Worm (Caenorhabditis elegans) whole organism, L1 larva: ENCODE results near the gene aqp-12.

ENCODE experiments used
- C34B4.2 ChIP-seq: sonication (generic microtip); optimal IDR thresholded peaks from 2 replicates; lab custom pipeline; 2017; ENCODE audit warnings: mild to moderate bottlenecking, missing genetic modification characterization, missing compliant biosample characterization
- alr-1 ChIP-seq: fragments of 200-800 bp; sonication (Bioruptor generic); optimal IDR thresholded peaks from 2 replicates; lab custom pipeline; 2018; ENCODE audit warnings: borderline replicate concordance, mild to moderate bottlenecking, missing genetic modification characterization, missing compliant biosample characterization
- elt-3 ChIP-seq, 6 experiments: fragments of 150-350 bp in 1 of 6; sonication (generic microtip); optimal IDR thresholded peaks; 2 replicates each; lab custom pipeline; 2017 to 2018; ENCODE audit warnings: missing biosample characterization in 6 of 6, missing genetic modification characterization in 6 of 6, inconsistent platforms in 1 of 6
- jun-1 ChIP-seq: fragments of 150-350 bp; optimal IDR thresholded peaks from 2 replicates; lab custom pipeline; 2014; ENCODE audit warnings: missing biosample characterization, missing genetic modification reagents, missing genetic modification characterization
- nhr-11 ChIP-seq: fragments of 150-350 bp; optimal IDR thresholded peaks from 2 replicates; lab custom pipeline; 2014; ENCODE audit warnings: missing biosample characterization, missing genetic modification characterization
- nhr-12 ChIP-seq: sonication (generic microtip); optimal IDR thresholded peaks from 2 replicates; lab custom pipeline; 2017; ENCODE audit warnings: missing biosample characterization, missing genetic modification characterization
- nhr-76 ChIP-seq: sonication (generic microtip); optimal IDR thresholded peaks from 2 replicates; lab custom pipeline; 2017; ENCODE audit warnings: missing biosample characterization, missing genetic modification characterization
- pqm-1 ChIP-seq: sonication (generic microtip); optimal IDR thresholded peaks from 3 replicates; lab custom pipeline; 2017; ENCODE audit warnings: missing biosample characterization, missing genetic modification characterization

- TF ChIP-seq nhr-11 (tag; lab: Kevin White, UChicago) (no peak), C34B4.2 (tag; lab: Kevin White, UChicago) (no peak), pqm-1 (tag; lab: Kevin White, UChicago) (no peak), jun-1 (tag; lab: Kevin White, UChicago) (no peak), elt-3 (tag; optimal IDR thresholded peaks at IDR 0.05; lab: Kevin White, UChicago) (no peak), nhr-12 (tag; lab: Kevin White, UChicago) (no peak), alr-1 (tag; lab: Kevin White, UChicago) (no peak), nhr-76 (no peak)
Observed at ce11 chrII:12202281-12202680, 740 bp upstream of the aqp-12 start, which contains the start of gene trpp-5.
